Worm (Caenorhabditis elegans) whole organism, L1 larva: Measurements from ENCODE around the gene srx-87.

Experiments
- Y116A8C.19 ChIP-seq: sonication (generic microtip); optimal IDR thresholded peaks from 2 replicates; lab custom pipeline; 2016; ENCODE audit warnings: missing compliant biosample characterization, missing genetic modification characterization, borderline replicate concordance
- aly-2 ChIP-seq: fragments of 150-350 bp; optimal IDR thresholded peaks from 2 replicates; lab custom pipeline; 2014; ENCODE audit warnings: missing biosample characterization, missing genetic modification characterization
- ceh-88 ChIP-seq: fragments of 200-800 bp; sonication (Bioruptor generic); IDR thresholded peaks from 2 replicates; pipeline ENCODE4 v1.3.6; 2022; ENCODE audit warnings: missing genetic modification characterization, missing compliant biosample characterization
- dpl-1 ChIP-seq, 3 experiments: fragments of 150-350 bp in 2 of 3; sonication (generic microtip) in 1 of 3; optimal IDR thresholded peaks; 2 replicates each; lab custom pipeline; 2014 to 2017; ENCODE audit warnings: missing biosample characterization in 3 of 3, missing genetic modification characterization in 3 of 3, missing genetic modification reagents in 3 of 3
- grh-1 ChIP-seq: fragments of 200-800 bp; sonication (Bioruptor generic); IDR thresholded peaks from 2 replicates; pipeline ENCODE4 v1.3.6; 2022; ENCODE audit warnings: missing genetic modification reagents, missing genetic modification characterization, missing compliant biosample characterization
- lin-13 ChIP-seq: fragments of 150-350 bp; optimal IDR thresholded peaks from 2 replicates; lab custom pipeline; 2014; ENCODE audit warnings: missing biosample characterization, missing genetic modification reagents, missing genetic modification characterization
- lin-39 ChIP-seq: fragments of 150-350 bp; optimal IDR thresholded peaks from 2 replicates; lab custom pipeline; 2014; ENCODE audit warnings: missing biosample characterization, missing genetic modification reagents, missing genetic modification characterization
- nhr-12 ChIP-seq: sonication (generic microtip); optimal IDR thresholded peaks from 2 replicates; lab custom pipeline; 2017; ENCODE audit warnings: missing biosample characterization, missing genetic modification characterization
- unc-62 ChIP-seq: fragments of 150-350 bp; optimal IDR thresholded peaks from 2 replicates; lab custom pipeline; 2014; ENCODE audit warnings: missing biosample characterization, missing genetic modification reagents, missing genetic modification characterization

ce11 chrV:11574563-11574962 lies 9.9 kb downstream of the srx-87 start:
- TF ChIP-seq nhr-12 (tag; lab: Kevin White, UChicago) (no peak), ceh-88 (GFP tag; lab: Robert Waterston, UW) (no peak), grh-1 (GFP tag; lab: Robert Waterston, UW) (no peak), aly-2 (tag; lab: Kevin White, UChicago) (no peak), dpl-1 (GFP tag; optimal IDR thresholded peaks at IDR 0.05; lab: Kevin White, UChicago) (no peak), Y116A8C.19 (tag; lab: Kevin White, UChicago) (no peak), lin-39 (no peak), lin-13 (GFP tag; lab: Kevin White, UChicago) (no peak), unc-62 (GFP tag; lab: Kevin White, UChicago) (no peak)
